Worm (Caenorhabditis elegans): ENCODE results near the gene C14B1.8.
A peak's percentile ranks its signal among the peaks of the same experiment; 100 is the strongest.

DNA sequence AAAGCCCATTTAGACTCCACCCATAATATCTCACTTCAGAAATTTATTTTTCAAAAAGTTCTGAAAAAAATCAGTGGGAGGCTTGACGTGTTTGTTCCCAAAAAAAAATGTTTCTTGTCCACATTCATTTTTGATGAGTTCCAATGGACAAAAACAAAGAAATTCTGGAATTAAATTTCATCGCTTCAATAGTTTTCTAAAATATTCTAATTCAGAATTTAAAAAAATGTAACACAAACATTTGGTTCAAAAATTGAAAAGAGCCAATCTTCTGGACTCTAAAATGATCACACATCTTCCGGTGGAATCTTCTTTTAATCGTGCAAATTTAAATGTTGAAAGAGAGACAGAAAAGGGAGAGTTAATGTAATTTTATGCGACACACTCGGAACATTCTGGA, 27.0 kb downstream of the C14B1.8 start:
- TF ChIP-seq npax-4 (tag; optimal IDR thresholded peaks at IDR 0.05) (no peak), unc-42 (tag; optimal IDR thresholded peaks at IDR 0.05) (peak; percentile 6), pqm-1 (tag; optimal IDR thresholded peaks at IDR 0.05) (no peak)
